Fruit fly (Drosophila melanogaster): ENCODE results near the gene CG2211.

Gene CG2211

dm6 chr3L:1319097-1319725, 15.9 kb downstream of the CG2211 start (continued):
- peak; percentile 22 for TF ChIP-seq Sry-δ (GFP tag; optimal IDR thresholded peaks at IDR 0.05)
- peak; percentile 68 for TF ChIP-seq danr (GFP tag; IDR thresholded peaks at IDR 0.05)
- peak; percentile 73 for TF ChIP-seq chm (GFP tag; IDR thresholded peaks at IDR 0.05)
- 0 out of 2 replicates have a peak, but pooled peaks have one; percentile 39 for TF ChIP-seq CG7372 (GFP tag; IDR thresholded peaks at IDR 0.05)
- no peak for TF ChIP-seq Sin3A (optimal IDR thresholded peaks at IDR 0.05)
- no peak for TF ChIP-seq CG6765 (GFP tag; optimal IDR thresholded peaks at IDR 0.05)
- no peak for TF ChIP-seq Doc3 (GFP tag; IDR thresholded peaks at IDR 0.05; ENCODE audit: partially characterized antibody)
- TF ChIP-seq CG18599 (GFP tag; optimal IDR thresholded peaks at IDR 0.05), result peak; percentile 69
- TF ChIP-seq CG3281 (GFP tag; optimal IDR thresholded peaks at IDR 0.05), result peak; percentile 11
- no peak for TF ChIP-seq gro (GFP tag; optimal IDR thresholded peaks at IDR 0.05)
- TF ChIP-seq vvl (GFP tag; IDR thresholded peaks at IDR 0.05), result peak; percentile 96
- TF ChIP-seq maf-S (GFP tag; optimal IDR thresholded peaks at IDR 0.05), result peak; percentile 46
- TF ChIP-seq onecut (GFP tag; IDR thresholded peaks at IDR 0.05), result peak; percentile 80
- no peak for TF ChIP-seq inv (GFP tag; IDR thresholded peaks at IDR 0.05; ENCODE audit: partially characterized antibody)
- TF ChIP-seq dmrt99B (tag; optimal IDR thresholded peaks at IDR 0.05), result peak; percentile 92
- TF ChIP-seq Sry-β (GFP tag; optimal IDR thresholded peaks at IDR 0.05), result peak; percentile 24
- TF ChIP-seq grau (tag; optimal IDR thresholded peaks at IDR 0.05), result peak; percentile 66
- peak; percentile 58 for TF ChIP-seq cato (GFP tag; optimal IDR thresholded peaks at IDR 0.05; ENCODE audit: borderline replicate concordance)
- peak; percentile 51 for TF ChIP-seq mam (GFP tag; optimal IDR thresholded peaks at IDR 0.05)
- peak; percentile 42 for TF ChIP-seq tx (GFP tag; optimal IDR thresholded peaks at IDR 0.05)
- peak; percentile 11 for TF ChIP-seq CG6683 (GFP tag; optimal IDR thresholded peaks at IDR 0.05)
- no peak for TF ChIP-seq CG7928 (GFP tag; optimal IDR thresholded peaks at IDR 0.05)
- TF ChIP-seq Deaf1 (tag; optimal IDR thresholded peaks at IDR 0.05), result peak; percentile 28
- TF ChIP-seq CG4328 (GFP tag; optimal IDR thresholded peaks at IDR 0.05), result no peak
- peak; percentile 21 for TF ChIP-seq CG10267 (tag; optimal IDR thresholded peaks at IDR 0.05)
- no peak for TF ChIP-seq CG3995 (GFP tag; optimal IDR thresholded peaks at IDR 0.05)
- no peak for TF ChIP-seq MBD-R2 (GFP tag; IDR thresholded peaks at IDR 0.05)
- TF ChIP-seq lbe (GFP tag; optimal IDR thresholded peaks at IDR 0.05), result peak; percentile 97
- TF ChIP-seq otp (GFP tag; IDR thresholded peaks at IDR 0.05), result peak; percentile 84
- no peak for TF ChIP-seq CG16813 (GFP tag; IDR thresholded peaks at IDR 0.05; ENCODE audit: partially characterized antibody)
- TF ChIP-seq CG17568 (GFP tag; optimal IDR thresholded peaks at IDR 0.05), result no peak
- no peak for TF ChIP-seq cad (GFP tag; optimal IDR thresholded peaks at IDR 0.05)
- peak; percentile 74 for TF ChIP-seq dimm (GFP tag; IDR thresholded peaks at IDR 0.05)
- peak; percentile 73 for TF ChIP-seq CG14710 (tag; optimal IDR thresholded peaks at IDR 0.05)
- TF ChIP-seq CG18011 (GFP tag; optimal IDR thresholded peaks at IDR 0.05), result no peak
- no peak for TF ChIP-seq CG34224 (GFP tag; IDR thresholded peaks at IDR 0.05; ENCODE audit: partially characterized antibody)
- no peak for TF ChIP-seq Stat92E (GFP tag; optimal IDR thresholded peaks at IDR 0.05)
- TF ChIP-seq dpn (GFP tag; optimal IDR thresholded peaks at IDR 0.05), result peak; percentile 74 to 79
- TF ChIP-seq Hr39 (optimal IDR thresholded peaks at IDR 0.05), result no peak
- TF ChIP-seq CG33557 (GFP tag; optimal IDR thresholded peaks at IDR 0.05), result peak; percentile 41
- TF ChIP-seq CG13775 (GFP tag; optimal IDR thresholded peaks at IDR 0.05), result peak; percentile 52
- TF ChIP-seq CG13424 (tag; optimal IDR thresholded peaks at IDR 0.05), result peak; percentile 81
- peak; percentile 62 for TF ChIP-seq HLH54F (GFP tag; optimal IDR thresholded peaks at IDR 0.05)
- peak; percentile 65 for TF ChIP-seq CoRest (tag; optimal IDR thresholded peaks at IDR 0.05)
- peak; percentile 75 for TF ChIP-seq CG17385 (GFP tag; optimal IDR thresholded peaks at IDR 0.05)
- peak; percentile 90 for TF ChIP-seq zfh1 (GFP tag; IDR thresholded peaks at IDR 0.05)
- peak; percentile 78 for TF ChIP-seq Med (GFP tag)
- TF ChIP-seq CG4424 (GFP tag; optimal IDR thresholded peaks at IDR 0.05), result peak; percentile 84
- peak; percentile 73 for TF ChIP-seq run (tag; optimal IDR thresholded peaks at IDR 0.05)
- TF ChIP-seq bcd (GFP tag; optimal IDR thresholded peaks at IDR 0.05), result peak; percentile 67

Data from whole organism, embryonic.